Fruit fly (Drosophila melanogaster) Kc167 (cell line): Measurements from ENCODE around the gene kek6.

Experiments used
- Sin3A ChIP-seq: fragments of >200 bp; optimal IDR thresholded peaks from 2 replicates; lab custom pipeline; 2018; ENCODE audit warnings: missing external identifiers
- h ChIP-seq: fragments of >200 bp; optimal IDR thresholded peaks from 3 replicates; lab custom pipeline; 2018; ENCODE audit warnings: missing external identifiers
- insv ChIP-seq: fragments of >200 bp; optimal IDR thresholded peaks from 3 replicates; lab custom pipeline; 2018; ENCODE audit warnings: missing external identifiers
- psq ChIP-seq: fragments of >200 bp; optimal IDR thresholded peaks from 2 replicates; lab custom pipeline; 2017; ENCODE audit warnings: missing external identifiers

dm6 chr3R:31626237-31626636 lies 4.3 kb downstream of the kek6 start:
- no peak for TF ChIP-seq psq (lab: Kevin White, UChicago)
- TF ChIP-seq insv, result no peak
- TF ChIP-seq Sin3A (lab: Kevin White, UChicago), result no peak
- no peak for TF ChIP-seq h
